Worm (Caenorhabditis elegans) whole organism, L2 larva: Measurements from ENCODE around the gene F36H12.3.

Experiments
- blmp-1 ChIP-seq: sonication (generic microtip); optimal IDR thresholded peaks from 2 replicates; lab custom pipeline; 2017; ENCODE audit warnings: missing genetic modification characterization, mild to moderate bottlenecking, missing compliant biosample characterization, antibody characterized with exemption, moderate library complexity; ENCODE audit not compliant: insufficient read depth
- ceh-16 ChIP-seq: fragments of 150-350 bp; optimal IDR thresholded peaks from 2 replicates; lab custom pipeline; 2014; ENCODE audit warnings: missing biosample characterization, missing genetic modification characterization
- ceh-82 ChIP-seq: fragments of 150-350 bp; optimal IDR thresholded peaks from 2 replicates; lab custom pipeline; 2014; ENCODE audit warnings: missing biosample characterization, missing genetic modification characterization
- elt-1 ChIP-seq: fragments of 150-350 bp; optimal IDR thresholded peaks from 2 replicates; lab custom pipeline; 2014; ENCODE audit warnings: missing biosample characterization, missing genetic modification characterization
- fos-1 ChIP-seq: fragments of 150-350 bp; optimal IDR thresholded peaks from 2 replicates; lab custom pipeline; 2014; ENCODE audit warnings: missing biosample characterization, missing genetic modification characterization
- lin-13 ChIP-seq: fragments of 150-350 bp; optimal IDR thresholded peaks from 2 replicates; lab custom pipeline; 2014; ENCODE audit warnings: missing biosample characterization, missing genetic modification reagents, missing genetic modification characterization
- mab-5 ChIP-seq: fragments of 150-350 bp; optimal IDR thresholded peaks from 2 replicates; lab custom pipeline; 2014; ENCODE audit warnings: missing biosample characterization, missing genetic modification characterization
- nhr-23 ChIP-seq: fragments of 150-350 bp; optimal IDR thresholded peaks from 2 replicates; lab custom pipeline; 2014; ENCODE audit warnings: missing biosample characterization, missing genetic modification reagents, missing genetic modification characterization
- nhr-77 ChIP-seq: fragments of 150-350 bp; optimal IDR thresholded peaks from 2 replicates; lab custom pipeline; 2014; ENCODE audit warnings: missing biosample characterization, missing genetic modification characterization
- skn-1 ChIP-seq: sonication (generic microtip); optimal IDR thresholded peaks from 2 replicates; lab custom pipeline; 2017; ENCODE audit warnings: missing biosample characterization, missing genetic modification characterization
- snpc-4 ChIP-seq: fragments of 150-350 bp; optimal IDR thresholded peaks from 2 replicates; lab custom pipeline; 2014; ENCODE audit warnings: missing biosample characterization, missing genetic modification characterization
- unc-55 ChIP-seq: fragments of 150-350 bp; sonication (generic microtip); optimal IDR thresholded peaks from 3 replicates; lab custom pipeline; 2014; ENCODE audit warnings: missing biosample characterization, missing genetic modification reagents, missing genetic modification characterization
- unc-62 ChIP-seq: fragments of 150-350 bp; optimal IDR thresholded peaks from 2 replicates; lab custom pipeline; 2014; ENCODE audit warnings: missing biosample characterization, missing genetic modification reagents, missing genetic modification characterization

DNA sequence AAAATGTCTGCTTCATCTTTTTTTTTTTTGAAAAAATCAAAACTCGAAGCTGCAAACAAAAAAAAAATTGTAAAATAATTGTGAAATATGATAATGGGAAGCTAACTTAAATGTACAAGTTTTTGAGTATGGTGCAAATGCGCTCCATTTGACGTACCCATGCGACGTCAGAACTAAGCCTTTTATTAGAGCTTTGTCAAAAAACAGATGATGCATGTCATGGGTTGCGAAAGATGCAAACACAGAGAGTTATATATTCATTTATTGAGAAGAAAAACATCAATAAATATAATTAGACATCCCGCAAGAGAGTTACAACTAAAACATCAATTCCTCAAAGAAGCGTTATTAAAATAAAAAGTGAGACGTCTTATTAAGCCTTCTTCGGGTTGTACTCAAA lies 21.8 kb downstream of the F36H12.3 start:
- TF ChIP-seq nhr-23 (tag; lab: Kevin White, UChicago) (no peak), fos-1 (tag; lab: Kevin White, UChicago) (no peak), unc-62 (GFP tag; lab: Kevin White, UChicago) (no peak), blmp-1 (no peak), nhr-77 (tag; lab: Kevin White, UChicago) (no peak), snpc-4 (tag; lab: Kevin White, UChicago) (no peak), lin-13 (no peak), unc-55 (no peak), ceh-16 (tag; lab: Kevin White, UChicago) (no peak), mab-5 (tag; lab: Kevin White, UChicago) (no peak), ceh-82 (tag; lab: Kevin White, UChicago) (no peak), elt-1 (tag; lab: Kevin White, UChicago) (no peak), skn-1 (tag; lab: Kevin White, UChicago) (no peak)
